Worm (Caenorhabditis elegans) whole organism, L4 larva: ENCODE measurements around the gene cfz-2.

Experiments used
- D1046.2 ChIP-seq: fragments of 200-800 bp; sonication (Bioruptor generic); IDR thresholded peaks from 2 replicates; pipeline ENCODE4 v1.3.6; 2022; ENCODE audit warnings: missing genetic modification characterization, missing compliant biosample characterization
- Y105C5A.15 ChIP-seq: fragments of 200-800 bp; sonication (Bioruptor generic); IDR thresholded peaks from 2 replicates; pipeline ENCODE4 v1.3.6; 2022; ENCODE audit warnings: missing genetic modification characterization, missing compliant biosample characterization
- Y5F2A.4 ChIP-seq: fragments of 200-800 bp; sonication (Bioruptor generic); optimal IDR thresholded peaks from 2 replicates; lab custom pipeline; 2018; ENCODE audit warnings: mild to moderate bottlenecking, missing genetic modification characterization, missing compliant biosample characterization
- Y75B8A.6 ChIP-seq: fragments of 200-800 bp; sonication (Bioruptor generic); IDR thresholded peaks from 2 replicates; pipeline ENCODE4 v1.3.6; 2022; ENCODE audit warnings: missing genetic modification reagents, missing genetic modification characterization, missing compliant biosample characterization
- aha-1 ChIP-seq: fragments of 150-350 bp; peaks from one replicate; lab custom pipeline; 2014; ENCODE audit warnings: missing biosample characterization, missing genetic modification characterization
- ama-1 ChIP-seq: fragments of 150-350 bp; optimal IDR thresholded peaks from 2 replicates; lab custom pipeline; 2014; ENCODE audit warnings: inconsistent platforms, mixed read lengths
- arid-1 ChIP-seq: fragments of 200-800 bp; sonication (Bioruptor generic); conservative IDR thresholded peaks from 2 replicates; pipeline ENCODE4 v1.3.6; 2022; ENCODE audit warnings: missing genetic modification reagents, missing genetic modification characterization, missing compliant biosample characterization
- ceh-20 ChIP-seq: fragments of 200-800 bp; sonication (Bioruptor generic); IDR thresholded peaks from 2 replicates; pipeline ENCODE4 v1.3.6; 2022; ENCODE audit warnings: missing genetic modification reagents, missing genetic modification characterization, missing compliant biosample characterization
- ceh-62 ChIP-seq: sonication (generic microtip); optimal IDR thresholded peaks from 2 replicates; lab custom pipeline; 2017; ENCODE audit warnings: missing biosample characterization, missing genetic modification characterization
- ces-1 ChIP-seq: fragments of 150-350 bp; sonication (generic microtip); optimal IDR thresholded peaks from 4 replicates; lab custom pipeline; 2014; ENCODE audit warnings: missing biosample characterization, missing genetic modification reagents, missing genetic modification characterization
- ctbp-1 ChIP-seq: fragments of 200-800 bp; sonication (Bioruptor generic); IDR thresholded peaks from 2 replicates; pipeline ENCODE4 v1.3.6; 2022; ENCODE audit warnings: missing genetic modification reagents, missing genetic modification characterization, missing compliant biosample characterization
- daf-16 ChIP-seq, 3 experiments: sonication (generic microtip); optimal IDR thresholded peaks; 2 replicates each; lab custom pipeline; 2016 to 2017; ENCODE audit warnings: missing genetic modification characterization in 3 of 3, missing genetic modification reagents in 3 of 3, mild to moderate bottlenecking in 2 of 3, missing compliant biosample characterization in 2 of 3, missing biosample characterization in 1 of 3, moderate library complexity in 1 of 3
- dmd-8 ChIP-seq: fragments of 200-800 bp; sonication (Bioruptor generic); IDR thresholded peaks from 2 replicates; pipeline ENCODE4 v1.3.6; 2022; ENCODE audit warnings: missing genetic modification characterization, missing compliant biosample characterization
- dmd-9 ChIP-seq: fragments of 200-800 bp; sonication (Bioruptor generic); IDR thresholded peaks from 2 replicates; pipeline ENCODE4 v1.3.6; 2022; ENCODE audit warnings: missing genetic modification reagents, missing genetic modification characterization, missing compliant biosample characterization
- dpl-1 ChIP-seq: fragments of 150-350 bp; optimal IDR thresholded peaks from 2 replicates; lab custom pipeline; 2014; ENCODE audit warnings: missing biosample characterization, missing genetic modification reagents, missing genetic modification characterization
- egl-43 ChIP-seq: fragments of 200-800 bp; sonication (Bioruptor generic); IDR thresholded peaks from 2 replicates; pipeline ENCODE4 v1.3.6; 2022; ENCODE audit warnings: missing genetic modification reagents, missing genetic modification characterization, missing compliant biosample characterization
- fkh-10 ChIP-seq: fragments of 150-350 bp; optimal IDR thresholded peaks from 2 replicates; lab custom pipeline; 2014; ENCODE audit warnings: missing biosample characterization, missing genetic modification reagents, missing genetic modification characterization
- jun-1 ChIP-seq: fragments of 150-350 bp; optimal IDR thresholded peaks from 2 replicates; lab custom pipeline; 2014; ENCODE audit warnings: missing biosample characterization, missing genetic modification reagents, missing genetic modification characterization
- lin-38 ChIP-seq: fragments of 200-800 bp; sonication (Bioruptor generic); IDR thresholded peaks from 2 replicates; pipeline ENCODE4 v1.3.6; 2022; ENCODE audit warnings: missing genetic modification reagents, missing genetic modification characterization, missing compliant biosample characterization
- lin-39 ChIP-seq: fragments of 150-350 bp; optimal IDR thresholded peaks from 2 replicates; lab custom pipeline; 2014; ENCODE audit warnings: missing biosample characterization, missing genetic modification reagents, missing genetic modification characterization
- mdl-1 ChIP-seq, 2 experiments: fragments of 150-350 bp in 1 of 2; sonication (generic microtip) in 1 of 2; optimal IDR thresholded peaks; 2 replicates each; lab custom pipeline; 2014 to 2017; ENCODE audit warnings: missing biosample characterization in 2 of 2, missing genetic modification characterization in 2 of 2
- mes-2 ChIP-seq: sonication (generic microtip); optimal IDR thresholded peaks from 2 replicates; lab custom pipeline; 2016; ENCODE audit warnings: missing genotype, mild to moderate bottlenecking, missing genetic modification characterization, missing compliant biosample characterization; ENCODE audit not compliant: poor library complexity, severe bottlenecking
- skn-1 ChIP-seq: fragments of 150-350 bp; optimal IDR thresholded peaks from 2 replicates; lab custom pipeline; 2014; ENCODE audit warnings: missing biosample characterization, missing genetic modification characterization
- snpc-1.2 ChIP-seq: fragments of 200-800 bp; sonication (Bioruptor generic); IDR thresholded peaks from 2 replicates; pipeline ENCODE4 v1.3.6; 2022; ENCODE audit warnings: missing genetic modification reagents, missing genetic modification characterization, missing compliant biosample characterization
- snpc-4 ChIP-seq: fragments of 150-350 bp; optimal IDR thresholded peaks from 2 replicates; lab custom pipeline; 2014; ENCODE audit warnings: missing biosample characterization, missing genetic modification characterization
- unc-39 ChIP-seq: sonication (generic microtip); optimal IDR thresholded peaks from 2 replicates; lab custom pipeline; 2017; ENCODE audit warnings: missing biosample characterization, missing genetic modification characterization
- unc-62 ChIP-seq, 3 experiments: fragments of 150-350 bp in 1 of 3; sonication (generic microtip); optimal IDR thresholded peaks in 2 of 3; peaks in 1 of 3; 1 replicate in 1 of 3; 2 replicates in 2 of 3; lab custom pipeline; 2014 to 2017; ENCODE audit warnings: missing biosample characterization in 3 of 3, missing genetic modification characterization in 3 of 3, missing genetic modification reagents in 3 of 3, missing genotype in 1 of 3
- zfp-2 ChIP-seq: sonication (generic microtip); optimal IDR thresholded peaks from 2 replicates; lab custom pipeline; 2016; ENCODE audit warnings: mild to moderate bottlenecking, missing genetic modification characterization, missing compliant biosample characterization
- zfp-3 ChIP-seq: fragments of 200-800 bp; sonication (Bioruptor generic); conservative IDR thresholded peaks from 2 replicates; pipeline ENCODE4 v1.3.6; 2022; ENCODE audit warnings: missing genetic modification reagents, missing genetic modification characterization, missing compliant biosample characterization
- zip-11 ChIP-seq: fragments of 200-800 bp; sonication (Bioruptor generic); IDR thresholded peaks from 2 replicates; pipeline ENCODE4 v1.3.6; 2022; ENCODE audit warnings: missing genetic modification characterization, missing compliant biosample characterization
- ztf-11 ChIP-seq: fragments of 150-350 bp; optimal IDR thresholded peaks from 2 replicates; lab custom pipeline; 2014; ENCODE audit warnings: missing biosample characterization, missing genetic modification characterization

cfz-2 gene

ce11 chrV:3444777-3445089 is at the start of gene cfz-2:
TSS of gene cfz-2 (minus strand) at chrV:3444877.
- no peak for TF ChIP-seq ceh-62
- no peak for TF ChIP-seq Y5F2A.4 (GFP tag; lab: Kevin White, UChicago)
- TF ChIP-seq, all 104 proteins: peak for 0

- TF ChIP-seq unc-39 (tag; lab: Kevin White, UChicago) (no peak), unc-62 (GFP tag; optimal IDR thresholded peaks at IDR 0.05 in 1 of 2; lab: Kevin White, UChicago) (peak in 1 of 2 experiments; percentile 44), unc-62 (tag; optimal IDR thresholded peaks at IDR 0.05; lab: Kevin White, UChicago) (no peak)
Observed at ce11 chrV:3490435-3490834, 45.8 kb upstream of the cfz-2 start, which contains the start of gene srbc-36. TSS of gene srbc-36 (minus strand) at chrV:3490535.

ce11 chrV:3486857-3487256 is 42.2 kb upstream of the cfz-2 start, which contains the start of gene srbc-32:
TSS of gene srbc-32 (minus strand) at chrV:3486957.
- no peak for TF ChIP-seq dmd-9 (GFP tag; lab: Robert Waterston, UW)

ce11 chrV:3484702-3485101 is 40.0 kb upstream of the cfz-2 start, which contains the start of gene srbc-33:
TSS of gene srbc-33 (minus strand) at chrV:3484802.
- no peak for TF ChIP-seq snpc-4
- TF ChIP-seq D1046.2: no peak
- TF ChIP-seq unc-39 (tag; lab: Kevin White, UChicago): no peak
- no peak for TF ChIP-seq zfp-2 (tag; lab: Kevin White, UChicago)
- no peak for TF ChIP-seq dmd-8
- no peak for TF ChIP-seq egl-43
- peak; percentile 3 for TF ChIP-seq aha-1
- no peak for TF ChIP-seq daf-16 (GFP tag; optimal IDR thresholded peaks at IDR 0.05; lab: Kevin White, UChicago)
- no peak for TF ChIP-seq daf-16 (tag; optimal IDR thresholded peaks at IDR 0.05; lab: Kevin White, UChicago)
- TF ChIP-seq, all 104 proteins: peak for 1

- TF ChIP-seq daf-16 (GFP tag; optimal IDR thresholded peaks at IDR 0.05; lab: Kevin White, UChicago): no peak
- TF ChIP-seq daf-16 (tag; optimal IDR thresholded peaks at IDR 0.05; lab: Kevin White, UChicago): peak; percentile 96
- TF ChIP-seq skn-1 (tag; lab: Kevin White, UChicago): no peak
Observed at ce11 chrV:3482550-3483002, 37.9 kb upstream of the cfz-2 start, which contains the start of gene lys-7. TSS of gene lys-7 (minus strand) at chrV:3482600.

- TF ChIP-seq Y5F2A.4 (GFP tag; lab: Kevin White, UChicago) (no peak), snpc-1.2 (no peak), fkh-10 (no peak), arid-1 (GFP tag; lab: Robert Waterston, UW) (no peak), zfp-3 (GFP tag; lab: Robert Waterston, UW) (no peak), Y75B8A.6 (GFP tag; lab: Robert Waterston, UW) (no peak), ama-1 (lab: Kevin White, UChicago) (no peak), mes-2 (tag; lab: Kevin White, UChicago) (no peak), jun-1 (tag; lab: Kevin White, UChicago) (no peak), aha-1 (no peak), ztf-11 (tag; lab: Kevin White, UChicago) (no peak), zip-11 (GFP tag; lab: Robert Waterston, UW) (no peak), dpl-1 (GFP tag; lab: Kevin White, UChicago) (no peak), ces-1 (GFP tag; lab: Kevin White, UChicago) (no peak)
Observed at ce11 chrV:3480346-3480745, 35.7 kb upstream of the cfz-2 start, which contains the start of gene srbc-30. TSS of gene srbc-30 (minus strand) at chrV:3480446.

ce11 chrV:3477496-3477895 is 32.8 kb upstream of the cfz-2 start, which contains the start of gene srbc-31:
TSS of gene srbc-31 (minus strand) at chrV:3477596.
- no peak for TF ChIP-seq ctbp-1 (GFP tag; lab: Robert Waterston, UW)
- no peak for TF ChIP-seq ztf-11 (tag; lab: Kevin White, UChicago)
- no peak for TF ChIP-seq lin-39 (tag; lab: Kevin White, UChicago)
- TF ChIP-seq egl-43: no peak
- no peak for TF ChIP-seq ceh-20
- TF ChIP-seq Y5F2A.4 (GFP tag; lab: Kevin White, UChicago): no peak
- TF ChIP-seq lin-38: no peak
- TF ChIP-seq aha-1: no peak
- no peak for TF ChIP-seq mdl-1 (tag; optimal IDR thresholded peaks at IDR 0.05; lab: Kevin White, UChicago)
- no peak for TF ChIP-seq Y105C5A.15 (GFP tag; lab: Robert Waterston, UW)
- TF ChIP-seq, all 104 proteins: peak for 0
